Worm (Caenorhabditis elegans) whole organism, L4 larva: ENCODE measurements around the gene hrg-4.

Experiments used
- ama-1 ChIP-seq: fragments of 150-350 bp; optimal IDR thresholded peaks from 2 replicates; lab custom pipeline; 2014; ENCODE audit warnings: inconsistent platforms, mixed read lengths
- ceh-62 ChIP-seq: sonication (generic microtip); optimal IDR thresholded peaks from 2 replicates; lab custom pipeline; 2017; ENCODE audit warnings: missing biosample characterization, missing genetic modification characterization
- cey-2 ChIP-seq: sonication (generic microtip); optimal IDR thresholded peaks from 3 replicates; lab custom pipeline; 2017; ENCODE audit warnings: missing genetic modification characterization, mild to moderate bottlenecking, missing compliant biosample characterization, antibody characterized with exemption, borderline replicate concordance; ENCODE audit not compliant: insufficient read depth
- lin-15B ChIP-seq: fragments of 150-350 bp; sonication (generic microtip); optimal IDR thresholded peaks from 3 replicates; lab custom pipeline; 2014; ENCODE audit warnings: missing biosample characterization, missing genetic modification characterization
- lin-39 ChIP-seq: fragments of 150-350 bp; optimal IDR thresholded peaks from 2 replicates; lab custom pipeline; 2014; ENCODE audit warnings: missing biosample characterization, missing genetic modification reagents, missing genetic modification characterization
- nhr-237 ChIP-seq: sonication (generic microtip); optimal IDR thresholded peaks from 2 replicates; lab custom pipeline; 2017; ENCODE audit warnings: missing biosample characterization, missing genetic modification characterization
- pqm-1 ChIP-seq: sonication (generic microtip); optimal IDR thresholded peaks from 2 replicates; lab custom pipeline; 2017; ENCODE audit warnings: missing biosample characterization, missing genetic modification characterization
- unc-39 ChIP-seq: sonication (generic microtip); optimal IDR thresholded peaks from 2 replicates; lab custom pipeline; 2017; ENCODE audit warnings: missing biosample characterization, missing genetic modification characterization
- ztf-11 ChIP-seq: fragments of 150-350 bp; optimal IDR thresholded peaks from 2 replicates; lab custom pipeline; 2014; ENCODE audit warnings: missing biosample characterization, missing genetic modification characterization

- TF ChIP-seq pqm-1 (tag; lab: Kevin White, UChicago) (no peak), unc-39 (tag; lab: Kevin White, UChicago) (no peak), ztf-11 (tag; lab: Kevin White, UChicago) (no peak), cey-2 (tag; lab: Kevin White, UChicago) (no peak), lin-15B (tag; lab: Kevin White, UChicago) (no peak), ceh-62 (no peak), lin-39 (tag; lab: Kevin White, UChicago) (no peak), ama-1 (lab: Kevin White, UChicago) (no peak), nhr-237 (no peak)
These were observed 18.9 kb downstream of the hrg-4 start, which contains the start of gene ndx-9 for ce11 chrIV:11011920-11012319.
